Worm (Caenorhabditis elegans) whole organism, L3 larva: ENCODE measurements around the gene cct-8.

Source experiments
- ceh-28 ChIP-seq: fragments of 150-350 bp; optimal IDR thresholded peaks from 2 replicates; lab custom pipeline; 2014; ENCODE audit warnings: missing biosample characterization, missing genetic modification reagents, missing genetic modification characterization
- nhr-25 ChIP-seq: sonication (generic microtip); optimal IDR thresholded peaks from 2 replicates; lab custom pipeline; 2017; ENCODE audit warnings: missing biosample characterization, missing genetic modification characterization

- TF ChIP-seq nhr-25 (no peak), ceh-28 (no peak)
These were observed 12.3 kb upstream of the cct-8 start for ce11 chrIV:1105999-1106398.
